Worm (Caenorhabditis elegans) whole organism, L1 larva: ENCODE measurements around the gene Y51H4A.937.

ENCODE experiments used
- lin-13 ChIP-seq: fragments of 150-350 bp; optimal IDR thresholded peaks from 2 replicates; lab custom pipeline; 2014; ENCODE audit warnings: missing biosample characterization, missing genetic modification reagents, missing genetic modification characterization
- snu-23 ChIP-seq: sonication (generic microtip); optimal IDR thresholded peaks from 2 replicates; lab custom pipeline; 2016; ENCODE audit warnings: missing genetic modification characterization, missing compliant biosample characterization

- no peak for TF ChIP-seq snu-23 (GFP tag; lab: Kevin White, UChicago)
- no peak for TF ChIP-seq lin-13 (GFP tag; lab: Kevin White, UChicago)
These were observed 25.4 kb upstream of the Y51H4A.937 start for ce11 chrIV:16503049-16503448.
